Worm (Caenorhabditis elegans): ENCODE measurements around the gene pcp-5.

pcp-5 gene

DNA sequence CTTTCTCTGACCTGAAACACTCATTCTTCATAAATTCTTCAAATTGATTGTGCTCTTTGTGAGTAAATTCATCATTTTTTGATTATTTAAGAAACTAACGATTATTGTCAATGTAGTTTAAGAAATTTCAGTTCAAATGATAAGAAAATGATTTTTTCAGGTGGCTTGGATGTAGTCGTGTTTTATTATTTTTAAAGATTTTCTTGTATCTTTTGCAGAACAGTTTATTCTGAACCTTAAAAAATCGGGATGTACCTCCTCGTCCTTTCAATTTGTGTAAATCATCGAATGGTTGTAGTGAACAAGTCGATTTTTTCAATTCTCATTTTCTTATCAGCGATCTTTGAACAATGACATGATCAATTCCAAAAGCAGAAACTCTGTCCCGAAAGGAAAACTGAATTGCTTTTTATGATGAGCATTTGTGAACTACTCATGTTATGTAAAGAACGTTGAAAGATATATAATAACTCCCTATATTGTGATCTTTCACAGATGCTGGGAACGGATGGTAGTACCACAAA, 42.1 kb downstream of the pcp-5 start, which contains the start of gene slc-17.3:
Gene slc-17.3 (minus strand): TSS at position 51 of the 524 bp plus-strand sequence.
- TF ChIP-seq gei-17 (GFP tag; optimal IDR thresholded peaks at IDR 0.05) (no peak), nhr-80 (tag; optimal IDR thresholded peaks at IDR 0.05) (peak; percentile 61), attf-6 (GFP tag; IDR thresholded peaks at IDR 0.05) (no peak)

DNA sequence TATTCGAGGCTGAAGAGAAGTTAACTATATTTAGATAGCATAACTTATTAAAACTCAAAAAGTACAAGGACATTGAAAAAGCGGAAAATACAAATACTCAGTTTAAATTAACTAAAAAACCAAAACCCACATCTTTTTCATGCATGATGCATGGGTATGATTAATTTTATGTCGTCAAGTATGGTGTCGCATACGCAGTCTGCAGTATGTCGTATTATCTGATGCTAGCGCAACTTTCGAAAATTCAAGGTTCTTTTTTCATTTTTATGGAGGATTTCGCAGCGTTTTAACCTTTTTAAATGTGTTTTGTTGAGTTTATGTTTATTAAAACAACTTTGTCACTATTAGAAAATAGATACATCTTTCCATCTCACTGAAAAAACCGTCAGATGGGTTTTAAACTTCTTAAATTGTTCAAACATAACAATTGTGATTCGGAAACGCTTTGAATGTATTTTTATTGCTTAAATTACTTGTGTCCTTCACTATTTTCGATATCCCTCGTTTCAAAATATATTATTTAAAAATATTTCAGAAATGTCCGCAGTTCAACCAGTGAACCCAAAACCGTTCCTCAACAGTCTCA, 45.8 kb downstream of the pcp-5 start, which contains the start of gene snr-5:
Gene snr-5 (plus strand): TSS at position 536 of the 586 bp plus-strand sequence.
- TF ChIP-seq ama-1 (optimal IDR thresholded peaks at IDR 0.05), result no peak
- TF ChIP-seq ama-1 (GFP tag; optimal IDR thresholded peaks at IDR 0.05), result peak in 1 of 2 experiments; percentile 18
- TF ChIP-seq lin-54 (GFP tag; optimal IDR thresholded peaks at IDR 0.05), result no peak
- no peak for TF ChIP-seq tbx-9 (tag; optimal IDR thresholded peaks at IDR 0.05; ENCODE audit: borderline replicate concordance)

DNA sequence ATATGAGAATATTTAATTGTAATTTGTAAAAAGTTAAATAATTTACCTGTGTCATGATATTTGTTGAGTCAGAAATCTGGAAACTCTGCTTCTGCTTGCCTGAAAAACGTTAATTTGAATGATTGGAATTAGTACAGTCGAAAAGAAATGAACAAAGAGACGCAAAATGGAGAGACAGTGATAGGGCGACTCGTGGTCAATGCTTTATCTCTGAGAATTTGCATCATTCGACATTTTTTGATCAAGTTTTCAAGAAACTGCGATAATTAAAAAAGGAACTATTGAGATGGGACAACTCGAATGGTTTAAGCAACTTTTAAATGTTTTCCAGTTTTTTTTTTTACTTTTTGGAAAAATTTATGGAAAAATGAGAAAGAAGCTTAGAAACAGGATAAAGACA, 46.5 kb downstream of the pcp-5 start, which contains the start of gene cuc-1:
Gene cuc-1 (minus strand): TSS at position 101 of the 400 bp plus-strand sequence.
- TF ChIP-seq nhr-80 (tag; optimal IDR thresholded peaks at IDR 0.05) (peak; percentile 48), bed-2 (GFP tag; IDR thresholded peaks at IDR 0.05) (no peak)

DNA sequence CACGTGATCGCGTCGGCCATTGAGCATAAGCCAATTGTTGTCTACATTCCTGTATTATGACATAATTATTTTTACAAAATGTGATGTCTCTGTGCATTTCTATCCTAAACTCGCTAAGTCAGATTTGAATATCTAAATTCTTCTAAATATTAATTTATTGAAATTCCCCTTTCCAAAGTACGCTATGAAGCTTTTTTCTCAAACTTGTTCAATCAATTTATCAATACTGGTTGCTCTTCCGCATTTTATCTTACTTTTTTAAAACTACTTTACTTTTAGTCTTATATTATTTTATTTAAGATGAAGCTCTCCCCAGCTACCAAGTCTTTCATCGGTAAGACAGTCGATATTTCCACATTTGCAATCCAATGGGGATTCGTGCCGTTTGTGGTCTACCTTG, 48.1 kb downstream of the pcp-5 start, which contains the start of gene tomm-7:
Gene tomm-7 (plus strand): TSS at position 301 of the 400 bp plus-strand sequence.
- TF ChIP-seq nhr-179 (tag; optimal IDR thresholded peaks at IDR 0.05) (no peak), hmg-1.2 (GFP tag; IDR thresholded peaks at IDR 0.05) (0 out of 2 replicates have a peak, but pooled peaks have one; percentile 14), hlh-26 (GFP tag; conservative IDR thresholded peaks at IDR 0.05) (no peak)

DNA sequence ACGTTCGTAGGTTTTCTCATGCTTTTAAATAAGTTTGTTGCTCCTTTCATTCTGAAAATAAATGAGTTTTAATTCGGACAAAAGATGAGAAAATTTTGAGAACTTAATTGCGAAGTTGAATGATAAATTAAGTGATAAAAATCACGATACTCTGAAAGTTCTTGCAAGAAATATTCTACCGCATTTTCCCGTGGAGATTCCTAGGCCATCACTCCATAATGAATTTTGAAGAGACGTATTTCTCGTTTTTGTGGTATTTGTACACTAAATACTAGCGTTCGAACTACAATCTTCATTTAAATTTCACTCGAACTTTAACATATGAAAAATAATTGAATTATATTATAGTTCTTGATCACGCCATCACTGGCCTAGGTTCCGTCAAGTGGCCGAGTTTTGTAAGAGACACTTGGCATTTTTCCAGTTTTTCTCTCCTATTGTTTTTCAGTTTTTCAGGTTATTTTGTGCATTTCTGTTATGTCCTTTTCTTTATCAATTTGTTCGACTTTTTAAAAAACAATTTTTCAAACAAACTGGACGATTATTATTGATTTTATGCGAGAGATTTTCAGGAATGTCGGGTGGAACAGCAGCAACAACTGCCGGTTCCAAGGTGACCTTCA, 48.9 kb downstream of the pcp-5 start, which contains the start of the genes coq-5 and ufm-1:
Gene coq-5 (minus strand): TSS at position 51 of the 623 bp plus-strand sequence.
Gene ufm-1 (plus strand): TSS at position 573 of the 623 bp plus-strand sequence.
- TF ChIP-seq nhr-120 (GFP tag; IDR thresholded peaks at IDR 0.05) (no peak), ztf-25 (GFP tag; IDR thresholded peaks at IDR 0.05) (no peak), ceh-58 (GFP tag; IDR thresholded peaks at IDR 0.05) (no peak), egl-44 (GFP tag; IDR thresholded peaks at IDR 0.05) (no peak), die-1 (tag; optimal IDR thresholded peaks at IDR 0.05) (no peak), B0336.3 (GFP tag; IDR thresholded peaks at IDR 0.05) (no peak), F39B2.1 (GFP tag; IDR thresholded peaks at IDR 0.05) (no peak), nhr-80 (tag; optimal IDR thresholded peaks at IDR 0.05) (peak; percentile 5), attf-6 (GFP tag; IDR thresholded peaks at IDR 0.05) (no peak), tlf-1 (GFP tag; optimal IDR thresholded peaks at IDR 0.05) (no peak), rcor-1 (GFP tag; IDR thresholded peaks at IDR 0.05) (no peak), ceh-91 (GFP tag; IDR thresholded peaks at IDR 0.05) (no peak), somi-1 (GFP tag; optimal IDR thresholded peaks at IDR 0.05) (no peak), nhr-179 (tag; optimal IDR thresholded peaks at IDR 0.05) (no peak), F57C9.4 (tag; optimal IDR thresholded peaks at IDR 0.05) (no peak), lin-26 (GFP tag; IDR thresholded peaks at IDR 0.05) (no peak), lsy-27 (tag; optimal IDR thresholded peaks at IDR 0.05; ENCODE audit: borderline replicate concordance, insufficient read depth) (no peak), ztf-6 (GFP tag; IDR thresholded peaks at IDR 0.05) (no peak), Y79H2A.3 (GFP tag; conservative IDR thresholded peaks at IDR 0.05) (no peak), egrh-3 (GFP tag; IDR thresholded peaks at IDR 0.05) (no peak), let-526 (GFP tag; IDR thresholded peaks at IDR 0.05) (no peak), unc-130 (GFP tag; optimal IDR thresholded peaks at IDR 0.05) (peak; percentile 16), lsl-1 (GFP tag; optimal IDR thresholded peaks at IDR 0.05) (no peak), madf-6 (GFP tag; IDR thresholded peaks at IDR 0.05) (no peak), zim-3 (tag; optimal IDR thresholded peaks at IDR 0.05) (no peak), dpl-1 (GFP tag; optimal IDR thresholded peaks at IDR 0.05) (no peak), madf-3 (GFP tag; IDR thresholded peaks at IDR 0.05) (no peak), B0019.2 (GFP tag; conservative IDR thresholded peaks at IDR 0.05) (no peak), hmg-1.2 (GFP tag; IDR thresholded peaks at IDR 0.05) (peak; percentile 9; the same call in 1 of the 2 replicates), let-607 (tag; optimal IDR thresholded peaks at IDR 0.05) (peak in 1 of 2 experiments; percentile 43), nhr-90 (tag; optimal IDR thresholded peaks at IDR 0.05) (no peak), nhr-27 (tag; optimal IDR thresholded peaks at IDR 0.05) (no peak)
